Worm (Caenorhabditis elegans): ENCODE measurements around the gene twk-14.

Gene twk-14

ce11 chrV:12408996-12409395, 13.5 kb upstream of the twk-14 start (continued):
- TF ChIP-seq nhr-237 (tag; optimal IDR thresholded peaks at IDR 0.05) (no peak), nhr-23 (tag; optimal IDR thresholded peaks at IDR 0.05) (no peak), nhr-6 (tag; optimal IDR thresholded peaks at IDR 0.05) (no peak), ceh-82 (tag; optimal IDR thresholded peaks at IDR 0.05) (no peak), peb-1 (tag; optimal IDR thresholded peaks at IDR 0.05) (no peak), ama-1 (optimal IDR thresholded peaks at IDR 0.05) (no peak)

ce11 chrV:12408525-12408924, 13.0 kb upstream of the twk-14 start, which contains the start of gene cdr-4:
Gene cdr-4 (minus strand): TSS chrV:12408625.
- TF ChIP-seq nhr-6 (tag; optimal IDR thresholded peaks at IDR 0.05) (no peak), sem-4 (tag; optimal IDR thresholded peaks at IDR 0.05) (no peak), ceh-82 (tag; optimal IDR thresholded peaks at IDR 0.05) (no peak), ama-1 (optimal IDR thresholded peaks at IDR 0.05) (no peak), sma-3 (GFP tag; optimal IDR thresholded peaks at IDR 0.05) (no peak), aly-2 (tag; optimal IDR thresholded peaks at IDR 0.05) (no peak), ZK546.5 (tag; optimal IDR thresholded peaks at IDR 0.05) (no peak), egl-27 (tag; optimal IDR thresholded peaks at IDR 0.05) (no peak), alr-1 (tag; optimal IDR thresholded peaks at IDR 0.05) (no peak)

ce11 chrV:12406514-12406913, 11.0 kb upstream of the twk-14 start:
- no peak for TF ChIP-seq skn-1 (tag; optimal IDR thresholded peaks at IDR 0.05)
- no peak for TF ChIP-seq mab-5 (tag; optimal IDR thresholded peaks at IDR 0.05)
- no peak for TF ChIP-seq lin-13 (GFP tag; optimal IDR thresholded peaks at IDR 0.05)
- no peak for TF ChIP-seq sem-4 (tag; optimal IDR thresholded peaks at IDR 0.05)
- no peak for TF ChIP-seq fos-1 (tag; optimal IDR thresholded peaks at IDR 0.05)

- TF ChIP-seq nhr-10 (tag; optimal IDR thresholded peaks at IDR 0.05), result no peak
- no peak for TF ChIP-seq lin-13 (GFP tag; optimal IDR thresholded peaks at IDR 0.05)
- no peak for TF ChIP-seq ZK546.5 (tag; optimal IDR thresholded peaks at IDR 0.05)
- TF ChIP-seq sma-9 (GFP tag; optimal IDR thresholded peaks at IDR 0.05), result no peak
- no peak for TF ChIP-seq sma-9 (tag; optimal IDR thresholded peaks at IDR 0.05)
- no peak for TF ChIP-seq unc-62 (GFP tag; optimal IDR thresholded peaks at IDR 0.05)
- TF ChIP-seq blmp-1 (tag; optimal IDR thresholded peaks at IDR 0.05; ENCODE audit: insufficient read depth), result no peak
- no peak for TF ChIP-seq sma-3 (GFP tag; optimal IDR thresholded peaks at IDR 0.05)
- TF ChIP-seq lsy-2 (tag; optimal IDR thresholded peaks at IDR 0.05), result no peak
- no peak for TF ChIP-seq snpc-4 (tag; optimal IDR thresholded peaks at IDR 0.05)
- no peak for TF ChIP-seq elt-1 (tag; optimal IDR thresholded peaks at IDR 0.05)
- no peak for TF ChIP-seq nhr-11 (tag; optimal IDR thresholded peaks at IDR 0.05)
These were observed 10.4 kb upstream of the twk-14 start, which contains the start of gene K01D12.10 for ce11 chrV:12405929-12406328. Gene K01D12.10 (plus strand): TSS chrV:12406229.

ce11 chrV:12404544-12404943, 9.0 kb upstream of the twk-14 start, which contains the start of gene K01D12.9:
Gene K01D12.9 (minus strand): TSS chrV:12404644.
- TF ChIP-seq snpc-4 (tag; optimal IDR thresholded peaks at IDR 0.05) (no peak), dmd-4 (tag; optimal IDR thresholded peaks at IDR 0.05) (no peak), alr-1 (tag; optimal IDR thresholded peaks at IDR 0.05) (no peak), unc-39 (tag; optimal IDR thresholded peaks at IDR 0.05) (no peak), unc-55 (GFP tag; optimal IDR thresholded peaks at IDR 0.05) (no peak), ztf-11 (tag; optimal IDR thresholded peaks at IDR 0.05) (no peak), nhr-11 (tag; optimal IDR thresholded peaks at IDR 0.05) (no peak), ceh-82 (tag; optimal IDR thresholded peaks at IDR 0.05) (no peak), nhr-10 (tag; optimal IDR thresholded peaks at IDR 0.05) (no peak), ztf-1 (GFP tag; conservative IDR thresholded peaks at IDR 0.05) (no peak), crh-2 (tag; optimal IDR thresholded peaks at IDR 0.05) (no peak), sma-9 (GFP tag; optimal IDR thresholded peaks at IDR 0.05) (no peak), sma-9 (tag; optimal IDR thresholded peaks at IDR 0.05) (no peak)

- TF ChIP-seq crh-2 (tag; optimal IDR thresholded peaks at IDR 0.05), result no peak
- no peak for TF ChIP-seq nhr-237 (tag; optimal IDR thresholded peaks at IDR 0.05)
- no peak for TF ChIP-seq nhr-129 (tag; optimal IDR thresholded peaks at IDR 0.05)
- no peak for TF ChIP-seq alr-1 (tag; optimal IDR thresholded peaks at IDR 0.05)
- no peak for TF ChIP-seq nhr-21 (tag; optimal IDR thresholded peaks at IDR 0.05)
- no peak for TF ChIP-seq R02D3.7 (tag; optimal IDR thresholded peaks at IDR 0.05)
- TF ChIP-seq skn-1 (tag; optimal IDR thresholded peaks at IDR 0.05), result no peak
- TF ChIP-seq unc-55 (GFP tag; optimal IDR thresholded peaks at IDR 0.05), result no peak
- TF ChIP-seq nhr-6 (tag; optimal IDR thresholded peaks at IDR 0.05), result no peak
- TF ChIP-seq dmd-4 (tag; optimal IDR thresholded peaks at IDR 0.05), result no peak
- TF ChIP-seq mbf-1 (tag; optimal IDR thresholded peaks at IDR 0.05), result no peak
These were observed 6.8 kb upstream of the twk-14 start, which contains the start of gene K01D12.8 for ce11 chrV:12402355-12402754. Gene K01D12.8 (plus strand): TSS chrV:12402655.

All from whole organism, L2 larva.